Fruit fly (Drosophila melanogaster) whole organism, pupa: ENCODE data around the gene CG10560.

ENCODE experiments used
- CG10348 ChIP-seq: fragments of 200-800 bp; sonication (Bioruptor generic); IDR thresholded peaks from 2 replicates; pipeline ENCODE4 v1.3.6; 2022; ENCODE audit warnings: missing biosample characterization, missing genetic modification characterization
- CG12605 ChIP-seq: fragments of 200-800 bp; sonication (Bioruptor generic); IDR thresholded peaks from 2 replicates; pipeline ENCODE4 v1.3.6; 2022; ENCODE audit warnings: missing biosample characterization, missing genetic modification characterization
- CG13204 ChIP-seq: fragments of 200-800 bp; sonication (Bioruptor generic); optimal IDR thresholded peaks from 2 replicates; lab custom pipeline; 2018; ENCODE audit warnings: missing biosample characterization, mild to moderate bottlenecking, missing genetic modification characterization, moderate library complexity
- CG14655 ChIP-seq: fragments of 200-800 bp; sonication (Bioruptor generic); optimal IDR thresholded peaks from 3 replicates; lab custom pipeline; 2017; ENCODE audit warnings: mild to moderate bottlenecking, missing biosample characterization, missing genetic modification reagents, missing genetic modification characterization
- CG15710 ChIP-seq: fragments of 200-800 bp; sonication (Bioruptor generic); optimal IDR thresholded peaks from 2 replicates; lab custom pipeline; 2018; ENCODE audit warnings: missing biosample characterization, mild to moderate bottlenecking, missing genetic modification characterization, moderate library complexity
- CG17806 ChIP-seq: fragments of 200-800 bp; sonication (Bioruptor generic); optimal IDR thresholded peaks from 2 replicates; lab custom pipeline; 2018; ENCODE audit warnings: missing biosample characterization, mild to moderate bottlenecking, missing genetic modification characterization, moderate library complexity
- CG32121 ChIP-seq: fragments of 200-800 bp; sonication (Bioruptor generic); IDR thresholded peaks from 2 replicates; pipeline ENCODE4 v1.3.6; 2022; ENCODE audit warnings: missing biosample characterization, missing genetic modification characterization
- CG34367 ChIP-seq: fragments of 200-800 bp; sonication (Bioruptor generic); optimal IDR thresholded peaks from 2 replicates; lab custom pipeline; 2018; ENCODE audit warnings: missing biosample characterization, mild to moderate bottlenecking, missing genetic modification characterization
- CG4496 ChIP-seq: fragments of 200-800 bp; sonication (Bioruptor generic); IDR thresholded peaks from 3 replicates; pipeline ENCODE4 v1.3.6; 2022; ENCODE audit warnings: missing biosample characterization, missing genetic modification characterization
- CG8159 ChIP-seq: fragments of 200-800 bp; sonication (Bioruptor generic); optimal IDR thresholded peaks from 3 replicates; lab custom pipeline; 2018; ENCODE audit warnings: missing biosample characterization, mild to moderate bottlenecking, missing genetic modification characterization, moderate library complexity
- CG8301 ChIP-seq: fragments of 200-800 bp; sonication (Bioruptor generic); optimal IDR thresholded peaks from 2 replicates; lab custom pipeline; 2018; ENCODE audit warnings: missing biosample characterization, mild to moderate bottlenecking, missing genetic modification characterization
- CG9948 ChIP-seq: fragments of 200-800 bp; sonication (Bioruptor generic); optimal IDR thresholded peaks from 2 replicates; lab custom pipeline; 2018; ENCODE audit warnings: missing biosample characterization, mild to moderate bottlenecking, missing genetic modification characterization, moderate library complexity
- D1 ChIP-seq: fragments of 200-800 bp; sonication (Bioruptor generic); optimal IDR thresholded peaks from 2 replicates; lab custom pipeline; 2018; ENCODE audit warnings: missing biosample characterization, mild to moderate bottlenecking, missing genetic modification characterization, moderate library complexity
- EcR ChIP-seq: fragments of 200-800 bp; sonication (Bioruptor generic); optimal IDR thresholded peaks from 3 replicates; lab custom pipeline; 2019; ENCODE audit warnings: missing biosample characterization, missing genetic modification characterization, mild to moderate bottlenecking, moderate library complexity, missing genetic modification reagents
- Ets98B ChIP-seq: fragments of 200-800 bp; sonication (Bioruptor generic); IDR thresholded peaks from 2 replicates; pipeline ENCODE4 v1.3.6; 2022; ENCODE audit warnings: missing biosample characterization, missing genetic modification characterization
- Pif1A ChIP-seq: fragments of 200-800 bp; sonication (Bioruptor generic); optimal IDR thresholded peaks from 3 replicates; lab custom pipeline; 2016; ENCODE audit warnings: missing biosample characterization, missing genetic modification characterization
- Pif1B ChIP-seq: fragments of 200-800 bp; sonication (Bioruptor generic); optimal IDR thresholded peaks from 3 replicates; lab custom pipeline; 2016; ENCODE audit warnings: missing biosample characterization, missing genetic modification characterization
- Snoo ChIP-seq: fragments of 200-800 bp; sonication (Bioruptor generic); optimal IDR thresholded peaks from 3 replicates; lab custom pipeline; 2017; ENCODE audit warnings: missing biosample characterization, mild to moderate bottlenecking, missing genetic modification characterization, inconsistent platforms
- fd96Ca ChIP-seq: fragments of 200-800 bp; sonication (Bioruptor generic); IDR thresholded peaks from 3 replicates; pipeline ENCODE4 v1.3.6; 2022; ENCODE audit warnings: missing biosample characterization, missing genetic modification characterization
- gl ChIP-seq: fragments of 200-800 bp; sonication (Bioruptor generic); optimal IDR thresholded peaks from 2 replicates; lab custom pipeline; 2018; ENCODE audit warnings: missing biosample characterization, mild to moderate bottlenecking, missing genetic modification characterization
- rn ChIP-seq: fragments of 200-800 bp; sonication (Bioruptor generic); IDR thresholded peaks from 2 replicates; pipeline ENCODE4 v1.3.6; 2022; ENCODE audit warnings: missing biosample characterization, missing genetic modification characterization

CG10560 gene

DNA sequence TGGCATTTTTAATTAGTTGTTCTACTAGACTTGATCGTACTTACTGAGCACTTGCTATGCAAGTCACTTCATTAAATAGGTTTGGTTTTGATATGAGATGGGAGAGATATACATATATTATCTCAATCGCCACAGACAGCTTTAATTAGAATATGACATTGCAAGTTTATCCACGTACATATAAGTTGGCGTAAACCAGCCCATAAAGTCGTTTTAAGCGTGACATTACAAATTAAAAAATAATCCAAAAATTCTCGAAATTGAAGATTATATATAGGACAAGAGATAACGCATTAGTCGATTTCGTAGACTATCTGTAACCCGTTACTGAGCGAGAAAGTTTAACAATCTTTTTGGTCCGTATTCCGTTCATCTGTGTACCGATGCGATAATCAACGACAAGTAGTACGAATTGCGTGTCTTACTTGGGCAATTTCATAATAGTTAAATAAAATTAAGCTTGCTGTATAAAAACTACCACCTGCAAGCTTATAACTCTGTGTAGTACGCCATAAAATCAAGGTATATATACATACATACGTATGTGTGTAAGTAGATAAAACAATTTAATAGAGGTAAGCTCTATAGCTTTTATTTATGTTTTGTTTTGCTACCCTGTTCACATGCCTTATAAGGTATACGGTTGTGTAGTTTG, at the start of gene CG10560:
Gene CG10560, minus strand, starts transcription at position 51 of the 655 bp plus-strand sequence.
- TF ChIP-seq CG14655 (GFP tag; lab: Kevin White, UChicago) (no peak), CG12605 (no peak), Ets98B (GFP tag; lab: Robert Waterston, UW) (no peak), CG10348 (GFP tag; lab: Robert Waterston, UW) (no peak), fd96Ca (GFP tag; lab: Robert Waterston, UW) (no peak)

DNA sequence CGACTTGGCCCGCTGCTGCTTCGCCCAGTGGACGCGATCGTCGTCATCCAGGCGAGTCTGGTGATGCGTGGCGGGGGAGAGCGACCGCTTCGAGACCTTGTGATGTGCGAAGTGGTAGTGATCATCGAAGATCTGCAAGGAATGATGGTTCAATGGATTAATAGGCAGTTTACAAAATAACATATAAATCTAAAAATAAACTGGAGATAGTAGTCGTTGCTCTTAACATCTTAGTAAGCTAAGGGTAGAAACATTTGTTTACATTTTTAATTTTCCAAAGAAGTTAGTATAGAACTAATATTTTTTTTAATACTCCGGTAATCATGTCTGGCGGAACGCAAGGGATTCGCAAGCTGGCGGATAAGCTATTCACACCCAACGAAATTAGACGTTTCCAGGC, 38.1 kb upstream of the CG10560 start, which contains the start of gene ND-49L:
Gene ND-49L, plus strand, starts transcription at position 301 of the 400 bp plus-strand sequence.
- TF ChIP-seq Pif1B (GFP tag; lab: Kevin White, UChicago), result no peak
- no peak for TF ChIP-seq CG14655 (GFP tag; lab: Kevin White, UChicago)
- TF ChIP-seq CG8301 (tag; lab: Kevin White, UChicago), result no peak
- TF ChIP-seq CG34367 (tag; lab: Kevin White, UChicago), result no peak
- TF ChIP-seq Snoo, result no peak
- no peak for TF ChIP-seq CG15710
- no peak for TF ChIP-seq CG9948 (tag; lab: Kevin White, UChicago)
- TF ChIP-seq CG12605, result no peak
- TF ChIP-seq Pif1A (GFP tag; lab: Kevin White, UChicago), result no peak
- TF ChIP-seq D1 (tag; lab: Kevin White, UChicago), result no peak
- no peak for TF ChIP-seq fd96Ca (GFP tag; lab: Robert Waterston, UW)
- TF ChIP-seq rn (GFP tag; lab: Robert Waterston, UW), result no peak
- no peak for TF ChIP-seq CG13204 (GFP tag; lab: Kevin White, UChicago)

DNA sequence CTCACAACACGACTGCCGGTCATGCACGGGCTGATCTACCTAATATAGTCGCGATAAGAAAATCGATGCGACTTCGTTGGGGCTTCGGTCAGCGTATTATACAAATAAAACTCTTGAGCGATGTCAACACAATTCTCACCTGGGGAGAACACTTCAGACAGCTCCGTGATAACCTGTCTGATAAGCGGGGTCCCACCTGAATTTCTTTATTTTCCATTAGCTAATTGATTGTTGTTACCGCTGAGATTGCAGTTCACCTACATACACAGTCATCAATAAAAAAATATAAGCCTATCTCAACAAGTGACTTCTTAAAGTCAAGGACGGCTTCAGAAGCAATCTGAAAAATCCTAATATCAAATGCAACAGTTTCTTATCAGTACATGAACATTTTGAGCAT, 27.0 kb upstream of the CG10560 start, which contains the start of gene tobi:
Gene tobi, minus strand, starts transcription at position 23 of the 400 bp plus-strand sequence.
- no peak for TF ChIP-seq fd96Ca (GFP tag; lab: Robert Waterston, UW)
- TF ChIP-seq gl (tag; lab: Kevin White, UChicago), result no peak
- no peak for TF ChIP-seq CG14655 (GFP tag; lab: Kevin White, UChicago)
- TF ChIP-seq CG8301 (tag; lab: Kevin White, UChicago), result no peak
- no peak for TF ChIP-seq Snoo
- TF ChIP-seq CG15710, result no peak
- TF ChIP-seq CG10348 (GFP tag; lab: Robert Waterston, UW), result no peak
- TF ChIP-seq Pif1A (GFP tag; lab: Kevin White, UChicago), result no peak
- TF ChIP-seq CG32121, result no peak
- TF ChIP-seq CG12605, result no peak
- no peak for TF ChIP-seq rn (GFP tag; lab: Robert Waterston, UW)
- TF ChIP-seq CG9948 (tag; lab: Kevin White, UChicago), result no peak
- TF ChIP-seq Pif1B (GFP tag; lab: Kevin White, UChicago), result no peak
- no peak for TF ChIP-seq CG34367 (tag; lab: Kevin White, UChicago)
- no peak for TF ChIP-seq EcR

DNA sequence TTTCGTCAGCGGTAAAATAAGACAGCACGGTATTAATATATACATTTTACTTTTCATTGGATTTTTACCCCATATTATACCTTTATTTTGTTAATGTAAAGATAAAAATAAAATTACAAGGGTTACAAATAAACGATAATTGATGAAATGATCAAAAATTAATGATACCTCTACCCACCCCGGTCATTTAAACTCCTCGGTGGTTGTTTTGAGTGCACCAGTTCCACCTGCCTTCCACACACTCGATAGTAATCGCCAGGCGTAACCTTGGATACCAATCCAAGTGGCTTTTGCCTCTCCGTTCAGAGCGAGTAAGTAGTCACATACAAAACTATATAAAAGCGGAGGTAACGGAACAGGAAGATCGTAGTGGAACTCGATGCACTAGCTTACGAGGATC, 20.1 kb upstream of the CG10560 start, which contains the start of gene rha:
Gene rha, plus strand, starts transcription at position 301 of the 400 bp plus-strand sequence.
- TF ChIP-seq CG34367 (tag; lab: Kevin White, UChicago) (no peak), CG15710 (no peak), CG10348 (GFP tag; lab: Robert Waterston, UW) (no peak), CG8159 (tag; lab: Kevin White, UChicago) (no peak), D1 (tag; lab: Kevin White, UChicago) (no peak), rn (GFP tag; lab: Robert Waterston, UW) (no peak), CG17806 (tag; lab: Kevin White, UChicago) (no peak), CG32121 (no peak), CG9948 (tag; lab: Kevin White, UChicago) (no peak), EcR (no peak), CG12605 (no peak)
- TF ChIP-seq, all 21 proteins: peak for 0

DNA sequence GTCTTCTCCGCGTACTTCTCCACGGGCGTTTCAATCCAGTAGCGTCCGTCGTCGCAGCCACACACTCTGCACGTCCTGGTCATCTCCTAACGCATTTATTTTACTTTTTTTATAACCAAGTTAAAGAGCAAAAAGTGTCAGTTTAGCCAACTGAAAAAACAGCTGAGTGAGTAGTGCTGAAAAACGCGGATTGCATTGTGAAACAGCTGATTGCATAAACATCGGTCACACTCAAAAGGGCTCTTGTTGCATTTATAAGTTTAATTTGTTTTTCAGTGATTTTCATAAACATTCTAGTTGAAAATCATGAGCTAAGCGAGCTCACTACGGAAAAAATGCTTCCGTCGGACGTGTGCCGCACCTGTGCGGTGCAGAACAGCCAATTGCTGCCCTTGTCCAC, 15.2 kb upstream of the CG10560 start, which contains the start of the genes CG10669 and CG11902:
Gene CG10669, minus strand, starts transcription at position 179 of the 400 bp plus-strand sequence.
Gene CG11902, plus strand, starts transcription at position 193 of the 400 bp plus-strand sequence.
- TF ChIP-seq CG8301 (tag; lab: Kevin White, UChicago) (no peak), CG4496 (GFP tag; lab: Robert Waterston, UW) (no peak), CG17806 (tag; lab: Kevin White, UChicago) (no peak), CG13204 (GFP tag; lab: Kevin White, UChicago) (no peak), CG15710 (no peak), Pif1B (GFP tag; lab: Kevin White, UChicago) (no peak), CG10348 (GFP tag; lab: Robert Waterston, UW) (no peak), CG9948 (tag; lab: Kevin White, UChicago) (no peak), Pif1A (GFP tag; lab: Kevin White, UChicago) (no peak), CG32121 (no peak), CG14655 (GFP tag; lab: Kevin White, UChicago) (no peak), gl (tag; lab: Kevin White, UChicago) (no peak), fd96Ca (GFP tag; lab: Robert Waterston, UW) (no peak), CG34367 (tag; lab: Kevin White, UChicago) (no peak), Snoo (no peak), CG8159 (tag; lab: Kevin White, UChicago) (no peak), Ets98B (GFP tag; lab: Robert Waterston, UW) (no peak), CG12605 (no peak)

DNA sequence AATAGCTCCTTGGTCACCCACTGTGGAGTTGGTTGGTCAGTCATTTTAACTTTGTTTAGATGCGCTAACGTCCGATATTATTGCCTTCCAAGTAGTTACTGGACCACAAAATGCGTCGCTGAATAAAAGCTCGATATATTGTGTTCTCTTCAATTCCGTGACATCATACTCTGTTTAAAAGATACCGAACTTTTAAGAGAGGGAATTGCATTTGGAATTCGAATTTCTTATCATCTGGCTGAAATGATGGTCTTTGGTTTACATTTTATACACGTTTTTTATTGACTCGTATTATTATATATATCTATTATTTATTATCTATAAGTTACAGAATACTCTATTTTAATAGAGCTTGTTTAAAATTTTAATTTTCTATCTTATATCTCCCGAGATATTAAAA, 11.2 kb upstream of the CG10560 start, which contains the start of gene CHKov2:
Gene CHKov2, minus strand, starts transcription at position 101 of the 400 bp plus-strand sequence.
- no peak for TF ChIP-seq rn (GFP tag; lab: Robert Waterston, UW)
- no peak for TF ChIP-seq Snoo
- no peak for TF ChIP-seq gl (tag; lab: Kevin White, UChicago)
- TF ChIP-seq CG10348 (GFP tag; lab: Robert Waterston, UW), result no peak
- no peak for TF ChIP-seq Ets98B (GFP tag; lab: Robert Waterston, UW)
- TF ChIP-seq Pif1A (GFP tag; lab: Kevin White, UChicago), result no peak
- no peak for TF ChIP-seq CG13204 (GFP tag; lab: Kevin White, UChicago)
- no peak for TF ChIP-seq Pif1B (GFP tag; lab: Kevin White, UChicago)
- no peak for TF ChIP-seq CG32121
- TF ChIP-seq CG14655 (GFP tag; lab: Kevin White, UChicago), result no peak
- TF ChIP-seq CG8301 (tag; lab: Kevin White, UChicago), result no peak
- no peak for TF ChIP-seq EcR
- TF ChIP-seq, all 21 proteins: peak for 0
